Worm (Caenorhabditis elegans) whole organism, young adult: ENCODE data around the gene ZK792.7.

Experiments
- F23B12.7 ChIP-seq: sonication (generic microtip); optimal IDR thresholded peaks from 2 replicates; lab custom pipeline; 2017; ENCODE audit warnings: missing genetic modification characterization, mild to moderate bottlenecking, missing compliant biosample characterization, antibody characterized with exemption, moderate library complexity; ENCODE audit not compliant: insufficient read depth
- attf-6 ChIP-seq: fragments of 200-800 bp; sonication (Bioruptor generic); IDR thresholded peaks from 2 replicates; pipeline ENCODE4 v1.3.6; 2022; ENCODE audit warnings: missing genetic modification reagents, missing genetic modification characterization, missing compliant biosample characterization
- him-1 ChIP-seq: sonication (generic microtip); optimal IDR thresholded peaks from 2 replicates; lab custom pipeline; 2016; ENCODE audit warnings: missing genotype, missing genetic modification reagents, missing genetic modification characterization, missing compliant biosample characterization
- mes-4 ChIP-seq: sonication (generic microtip); optimal IDR thresholded peaks from 2 replicates; lab custom pipeline; 2016; ENCODE audit warnings: missing genotype, missing genetic modification characterization, missing compliant biosample characterization
- nhr-90 ChIP-seq: sonication (generic microtip); optimal IDR thresholded peaks from 2 replicates; lab custom pipeline; 2016; ENCODE audit warnings: missing genotype, mild to moderate bottlenecking, missing genetic modification characterization, missing compliant biosample characterization
- sptf-2 ChIP-seq: fragments of 200-800 bp; sonication (Bioruptor generic); optimal IDR thresholded peaks from 2 replicates; lab custom pipeline; 2018; ENCODE audit warnings: mild to moderate bottlenecking, missing genetic modification characterization, missing compliant biosample characterization
- ztf-28 ChIP-seq: fragments of 200-800 bp; sonication (Bioruptor generic); IDR thresholded peaks from 2 replicates; pipeline ENCODE4 v1.3.6; 2022; ENCODE audit warnings: missing genetic modification reagents, missing genetic modification characterization, missing compliant biosample characterization

- TF ChIP-seq attf-6 (GFP tag; lab: Robert Waterston, UW) = no peak
- TF ChIP-seq sptf-2 = no peak
- TF ChIP-seq nhr-90 = no peak
- no peak for TF ChIP-seq mes-4 (tag; lab: Kevin White, UChicago)
- no peak for TF ChIP-seq F23B12.7 (tag; lab: Kevin White, UChicago)
- no peak for TF ChIP-seq ztf-28
- TF ChIP-seq him-1 (tag; lab: Kevin White, UChicago) = no peak
Observed at ce11 chrIV:11693493-11693892, 750 bp upstream of the ZK792.7 start, which contains the start of gene ZK792.12.
